Comparison of ENCODE assay signal across 1 fruit fly cellular context in genomic region chr3R:23725711-23726349, dm6.
TF ChIP-seq lines count a peak whose summit lies in the region.

No protein-coding gene starts in this region.

TF ChIP-seq in whole organism, embryonic, 481 proteins besides CTCF, POLR2A, EP300 and RAD21 (continued from another document):
- TF ChIP-seq CG8290 (GFP tag; optimal IDR thresholded peaks at IDR 0.05; lab: Kevin White, UChicago) (no peak), CG8290 (tag; optimal IDR thresholded peaks at IDR 0.05; lab: Kevin White, UChicago) (peak in 1 of 2 experiments; percentile 65), kni (GFP tag; optimal IDR thresholded peaks at IDR 0.05; lab: Kevin White, UChicago) (peak; percentile 49), jumu (GFP tag; optimal IDR thresholded peaks at IDR 0.05; lab: Kevin White, UChicago) (no peak), CG7556 (GFP tag; optimal IDR thresholded peaks at IDR 0.05; lab: Kevin White, UChicago) (no peak), CG2678 (tag; optimal IDR thresholded peaks at IDR 0.05; lab: Kevin White, UChicago) (peak; percentile 46), CG2120 (GFP tag; optimal IDR thresholded peaks at IDR 0.05; lab: Kevin White, UChicago) (peak; percentile 33), CG14860 (GFP tag; IDR thresholded peaks at IDR 0.05; lab: Robert Waterston, UW; ENCODE audit: partially characterized antibody) (no peak), Dip2 (GFP tag; IDR thresholded peaks at IDR 0.05; lab: Robert Waterston, UW) (no peak), CG1792 (GFP tag; optimal IDR thresholded peaks at IDR 0.05; lab: Kevin White, UChicago) (no peak), Mad (GFP tag; optimal IDR thresholded peaks at IDR 0.05; lab: Kevin White, UChicago) (no peak), Sry-β (GFP tag; optimal IDR thresholded peaks at IDR 0.05; lab: Kevin White, UChicago) (no peak), Fer3 (tag; optimal IDR thresholded peaks at IDR 0.05; lab: Kevin White, UChicago) (peak; percentile 30), CG9727 (GFP tag; optimal IDR thresholded peaks at IDR 0.05; lab: Kevin White, UChicago) (peak; percentile 13), CG9437 (GFP tag; optimal IDR thresholded peaks at IDR 0.05; lab: Kevin White, UChicago) (peak; percentile 26), croc (GFP tag; conservative IDR thresholded peaks at IDR 0.05; lab: Robert Waterston, UW) (no peak), CG31388 (GFP tag; optimal IDR thresholded peaks at IDR 0.05; lab: Kevin White, UChicago) (no peak), mirr (GFP tag; optimal IDR thresholded peaks at IDR 0.05; lab: Kevin White, UChicago) (peak; percentile 63), CG31365 (tag; optimal IDR thresholded peaks at IDR 0.05; lab: Kevin White, UChicago) (no peak), wek (GFP tag; optimal IDR thresholded peaks at IDR 0.05; lab: Kevin White, UChicago) (peak; percentile 30), Lpt (GFP tag; optimal IDR thresholded peaks at IDR 0.05; lab: Kevin White, UChicago) (no peak), Fer1 (GFP tag; optimal IDR thresholded peaks at IDR 0.05; lab: Kevin White, UChicago) (peak; percentile 60), CrebB (tag; optimal IDR thresholded peaks at IDR 0.05; lab: Kevin White, UChicago) (peak; percentile 32), Asciz (GFP tag; optimal IDR thresholded peaks at IDR 0.05; lab: Kevin White, UChicago) (peak; percentile 45)
